Fruit fly (Drosophila melanogaster) whole organism, embryonic: ENCODE data around the gene mRpL16.

Experiments used
- Aef1 ChIP-seq: fragments of 200-800 bp; sonication (Bioruptor generic); IDR thresholded peaks from 3 replicates; pipeline ENCODE4 v1.3.6; 2022; ENCODE audit warnings: missing biosample characterization, missing genetic modification characterization
- Bdp1 ChIP-seq: fragments of 200-800 bp; sonication (Bioruptor generic); optimal IDR thresholded peaks from 3 replicates; lab custom pipeline; 2016; ENCODE audit warnings: missing biosample characterization, missing genetic modification characterization
- Bgb ChIP-seq: fragments of 200-800 bp; sonication (Bioruptor generic); IDR thresholded peaks from 2 replicates; pipeline ENCODE4 v1.3.6; 2022; ENCODE audit warnings: missing biosample characterization, missing genetic modification characterization; ENCODE audit not compliant: partially characterized antibody
- Blimp-1 ChIP-seq: fragments of 200-800 bp; sonication (Bioruptor generic); optimal IDR thresholded peaks from 3 replicates; lab custom pipeline; 2018; ENCODE audit warnings: missing biosample characterization, missing genetic modification characterization, mild to moderate bottlenecking, moderate library complexity, missing genetic modification reagents
- CG11504 ChIP-seq: fragments of 200-800 bp; sonication (Bioruptor generic); optimal IDR thresholded peaks from 3 replicates; lab custom pipeline; 2019; ENCODE audit warnings: missing biosample characterization, mild to moderate bottlenecking, missing genetic modification characterization, moderate library complexity
- CG12071 ChIP-seq: fragments of 200-800 bp; sonication (Bioruptor generic); optimal IDR thresholded peaks from 3 replicates; lab custom pipeline; 2018; ENCODE audit warnings: missing biosample characterization, mild to moderate bottlenecking, missing genetic modification characterization
- CG12104 ChIP-seq: fragments of 200-800 bp; sonication (Bioruptor generic); optimal IDR thresholded peaks from 3 replicates; lab custom pipeline; 2016; ENCODE audit warnings: missing biosample characterization, missing genetic modification characterization
- CG12155 ChIP-seq: fragments of 200-800 bp; sonication (Bioruptor generic); optimal IDR thresholded peaks from 3 replicates; lab custom pipeline; 2016; ENCODE audit warnings: missing biosample characterization, missing genetic modification characterization
- CG14014 ChIP-seq: fragments of 200-800 bp; sonication (Bioruptor generic); IDR thresholded peaks from 2 replicates; pipeline ENCODE4 v1.3.6; 2022; ENCODE audit warnings: missing biosample characterization, missing genetic modification characterization
- CG17568 ChIP-seq: fragments of 200-800 bp; sonication (Bioruptor generic); optimal IDR thresholded peaks from 2 replicates; lab custom pipeline; 2018; ENCODE audit warnings: missing biosample characterization, mild to moderate bottlenecking, missing genetic modification characterization, moderate library complexity
- CG2129 ChIP-seq: fragments of 200-800 bp; sonication (Bioruptor generic); IDR thresholded peaks from 2 replicates; pipeline ENCODE4 v1.3.6; 2022; ENCODE audit warnings: missing biosample characterization, missing genetic modification characterization; ENCODE audit not compliant: partially characterized antibody
- CG2202 ChIP-seq: fragments of 200-800 bp; sonication (Bioruptor generic); optimal IDR thresholded peaks from 2 replicates; lab custom pipeline; 2018; ENCODE audit warnings: missing biosample characterization, mild to moderate bottlenecking, missing genetic modification characterization
- CG33557 ChIP-seq: fragments of 200-800 bp; sonication (Bioruptor generic); optimal IDR thresholded peaks from 2 replicates; lab custom pipeline; 2019; ENCODE audit warnings: missing biosample characterization, mild to moderate bottlenecking, missing genetic modification characterization, moderate library complexity
- CG4404 ChIP-seq: fragments of 200-800 bp; sonication (Bioruptor generic); IDR thresholded peaks from 2 replicates; pipeline ENCODE4 v1.3.6; 2022; ENCODE audit warnings: missing biosample characterization, missing genetic modification characterization
- CG5180 ChIP-seq: fragments of 200-800 bp; sonication (Bioruptor generic); optimal IDR thresholded peaks from 3 replicates; lab custom pipeline; 2017; ENCODE audit warnings: missing biosample characterization, missing genetic modification characterization, mild to moderate bottlenecking, moderate library complexity, missing genetic modification reagents
- CG8089 ChIP-seq: fragments of 200-800 bp; sonication (Bioruptor generic); optimal IDR thresholded peaks from 3 replicates; lab custom pipeline; 2016; ENCODE audit warnings: missing biosample characterization, missing genetic modification characterization
- CG9215 ChIP-seq: fragments of 200-800 bp; sonication (Bioruptor generic); IDR thresholded peaks from 2 replicates; pipeline ENCODE4 v1.3.6; 2022; ENCODE audit warnings: missing biosample characterization, missing genetic modification characterization
- CG9817 ChIP-seq: fragments of 200-800 bp; sonication (Bioruptor generic); optimal IDR thresholded peaks from 2 replicates; lab custom pipeline; 2018; ENCODE audit warnings: missing biosample characterization, mild to moderate bottlenecking, missing genetic modification characterization, moderate library complexity
- CG9932 ChIP-seq: fragments of 200-800 bp; sonication (Bioruptor generic); IDR thresholded peaks from 2 replicates; pipeline ENCODE4 v1.3.6; 2022; ENCODE audit warnings: missing biosample characterization, missing genetic modification characterization
- CHES-1-like ChIP-seq: fragments of 200-800 bp; sonication (Bioruptor generic); optimal IDR thresholded peaks from 2 replicates; lab custom pipeline; 2016; ENCODE audit warnings: missing biosample characterization, missing genetic modification characterization
- Dp ChIP-seq: fragments of 200-800 bp; sonication (Bioruptor generic); optimal IDR thresholded peaks from 2 replicates; lab custom pipeline; 2018; ENCODE audit warnings: missing biosample characterization, mild to moderate bottlenecking, missing genetic modification characterization, moderate library complexity
- Elba2 ChIP-seq: fragments of 200-800 bp; sonication (Bioruptor generic); optimal IDR thresholded peaks from 3 replicates; lab custom pipeline; 2016; ENCODE audit warnings: missing biosample characterization, missing genetic modification characterization
- Fer3 ChIP-seq: fragments of 200-800 bp; sonication (Bioruptor generic); optimal IDR thresholded peaks from 2 replicates; lab custom pipeline; 2018; ENCODE audit warnings: missing biosample characterization, mild to moderate bottlenecking, missing genetic modification characterization, moderate library complexity
- HLH4C ChIP-seq: fragments of 200-800 bp; sonication (Bioruptor generic); IDR thresholded peaks from 3 replicates; pipeline ENCODE4 v1.3.6; 2022; ENCODE audit warnings: missing biosample characterization, missing genetic modification characterization; ENCODE audit not compliant: partially characterized antibody
- Hr51 ChIP-seq, 2 experiments: fragments of 200-800 bp; sonication (Bioruptor generic); optimal IDR thresholded peaks; 2 replicates in 1 of 2; 3 replicates in 1 of 2; lab custom pipeline; 2016 to 2018; ENCODE audit warnings: missing biosample characterization in 2 of 2, missing genetic modification characterization in 2 of 2, mild to moderate bottlenecking in 1 of 2, moderate library complexity in 1 of 2
- Mrtf ChIP-seq: fragments of 200-800 bp; sonication (Bioruptor generic); IDR thresholded peaks from 3 replicates; pipeline ENCODE4 v1.3.6; 2022; ENCODE audit warnings: missing biosample characterization, missing genetic modification characterization
- Oli ChIP-seq: fragments of 200-800 bp; sonication (Bioruptor generic); optimal IDR thresholded peaks from 2 replicates; lab custom pipeline; 2018; ENCODE audit warnings: missing biosample characterization, mild to moderate bottlenecking, missing genetic modification characterization, moderate library complexity
- Stat92E ChIP-seq, 3 experiments: fragments of >200 bp in 2 of 3; fragments of 200-800 bp in 1 of 3; sonication (Bioruptor generic) in 1 of 3; optimal IDR thresholded peaks; 2 replicates each; lab custom pipeline; 2017 to 2019; ENCODE audit warnings: missing biosample characterization in 3 of 3, missing genetic modification characterization in 3 of 3, mild to moderate bottlenecking in 1 of 3, moderate library complexity in 1 of 3
- abd-A ChIP-seq: fragments of 200-800 bp; sonication (Bioruptor generic); optimal IDR thresholded peaks from 3 replicates; lab custom pipeline; 2019; ENCODE audit warnings: missing biosample characterization, mild to moderate bottlenecking, missing genetic modification characterization, moderate library complexity
- ase ChIP-seq: fragments of 200-800 bp; sonication (Bioruptor generic); IDR thresholded peaks from 3 replicates; pipeline ENCODE4 v1.3.6; 2022; ENCODE audit warnings: missing biosample characterization, missing genetic modification characterization
- chm ChIP-seq: fragments of 200-800 bp; sonication (Bioruptor generic); IDR thresholded peaks from 2 replicates; pipeline ENCODE4 v1.3.6; 2022; ENCODE audit warnings: missing biosample characterization, missing genetic modification characterization
- ci ChIP-seq: fragments of 200-800 bp; sonication (Bioruptor generic); IDR thresholded peaks from 3 replicates; pipeline ENCODE4 v1.3.6; 2022; ENCODE audit warnings: missing biosample characterization, missing genetic modification characterization
- dysf ChIP-seq: fragments of 200-800 bp; sonication (Bioruptor generic); IDR thresholded peaks from 3 replicates; pipeline ENCODE4 v1.3.6; 2022; ENCODE audit warnings: missing biosample characterization, missing genetic modification characterization
- fd3F ChIP-seq: fragments of 200-800 bp; sonication (Bioruptor generic); optimal IDR thresholded peaks from 2 replicates; lab custom pipeline; 2018; ENCODE audit warnings: missing biosample characterization, mild to moderate bottlenecking, missing genetic modification characterization, moderate library complexity
- gcm ChIP-seq: fragments of 200-800 bp; sonication (Bioruptor generic); optimal IDR thresholded peaks from 2 replicates; lab custom pipeline; 2019; ENCODE audit warnings: missing biosample characterization, mild to moderate bottlenecking, missing genetic modification characterization, moderate library complexity
- gt ChIP-seq: fragments of 200-800 bp; sonication (Bioruptor generic); IDR thresholded peaks from 2 replicates; pipeline ENCODE4 v1.3.6; 2022; ENCODE audit warnings: missing biosample characterization, missing genetic modification characterization
- jing ChIP-seq: fragments of 200-800 bp; sonication (Bioruptor generic); optimal IDR thresholded peaks from 2 replicates; lab custom pipeline; 2018; ENCODE audit warnings: missing biosample characterization, mild to moderate bottlenecking, missing genetic modification characterization
- kah ChIP-seq: fragments of 200-800 bp; sonication (Bioruptor generic); optimal IDR thresholded peaks from 2 replicates; lab custom pipeline; 2018; ENCODE audit warnings: missing biosample characterization, mild to moderate bottlenecking, missing genetic modification characterization
- lola ChIP-seq, 3 experiments: fragments of >200 bp in 2 of 3; fragments of 200-800 bp in 1 of 3; sonication (Bioruptor generic) in 1 of 3; optimal IDR thresholded peaks; 2 replicates each; lab custom pipeline; 2017 to 2019; ENCODE audit warnings: missing biosample characterization in 3 of 3, missing genetic modification characterization in 3 of 3, mild to moderate bottlenecking in 1 of 3, moderate library complexity in 1 of 3
- lov ChIP-seq, 2 experiments: fragments of 200-800 bp in 1 of 2; fragments of >200 bp in 1 of 2; sonication (Bioruptor generic) in 1 of 2; IDR thresholded peaks in 1 of 2; optimal IDR thresholded peaks in 1 of 2; 2 replicates in 1 of 2; 3 replicates in 1 of 2; pipeline versions ENCODE4 v1.3.6 to Lab custom; 2017 to 2022; ENCODE audit warnings: missing biosample characterization in 1 of 2, missing genetic modification characterization in 1 of 2
- maf-S ChIP-seq: fragments of 200-800 bp; sonication (Bioruptor generic); optimal IDR thresholded peaks from 2 replicates; lab custom pipeline; 2016; ENCODE audit warnings: missing biosample characterization, missing genetic modification characterization
- pan ChIP-seq, 4 experiments: fragments of >200 bp in 3 of 4; fragments of 200-800 bp in 1 of 4; sonication (Bioruptor generic) in 1 of 4; optimal IDR thresholded peaks in 3 of 4; IDR thresholded peaks in 1 of 4; 2 replicates each; pipeline versions ENCODE4 v1.3.6 to Lab custom; 2017 to 2022; ENCODE audit warnings: missing biosample characterization in 2 of 4, missing genetic modification characterization in 2 of 4, mixed read lengths in 1 of 4
- repo ChIP-seq: fragments of 200-800 bp; sonication (Bioruptor generic); optimal IDR thresholded peaks from 2 replicates; lab custom pipeline; 2016; ENCODE audit warnings: missing biosample characterization, missing genetic modification characterization
- sisA ChIP-seq: fragments of 200-800 bp; sonication (Bioruptor generic); IDR thresholded peaks from 2 replicates; pipeline ENCODE4 v1.3.6; 2022; ENCODE audit warnings: missing biosample characterization, missing genetic modification characterization
- tap ChIP-seq: fragments of 200-800 bp; optimal IDR thresholded peaks from 3 replicates; lab custom pipeline; 2019; ENCODE audit warnings: missing biosample characterization, mild to moderate bottlenecking, missing genetic modification characterization, moderate library complexity
- tgo ChIP-seq: fragments of 200-800 bp; sonication (Bioruptor generic); IDR thresholded peaks from 3 replicates; pipeline ENCODE4 v1.3.6; 2022; ENCODE audit warnings: missing biosample characterization, missing genetic modification characterization
- unpg ChIP-seq: fragments of 200-800 bp; sonication (Bioruptor generic); optimal IDR thresholded peaks from 3 replicates; lab custom pipeline; 2018; ENCODE audit warnings: missing biosample characterization, mild to moderate bottlenecking, missing genetic modification characterization, moderate library complexity

mRpL16 gene

dm6 chrX:1877107-1877736 lies 12.8 kb upstream of the mRpL16 start, which contains the start of the genes CG14817 and CG14805 (continued):
- TF ChIP-seq Hr51 (GFP tag; optimal IDR thresholded peaks at IDR 0.05; lab: Kevin White, UChicago) (peak in 1 of 2 experiments; percentile 12), sisA (no peak), Bgb (peak; percentile 60; the same call in 1 of the 2 replicates), CG5180 (no peak), gcm (peak; percentile 79), kah (GFP tag; lab: Kevin White, UChicago) (peak; percentile 74), unpg (GFP tag; lab: Kevin White, UChicago) (peak; percentile 80), Oli (peak; percentile 45), lov (optimal IDR thresholded peaks at IDR 0.05; lab: Kevin White, UChicago) (no peak), lov (GFP tag; IDR thresholded peaks at IDR 0.05; lab: Robert Waterston, UW) (peak; percentile 71; the same call in 1 of the 3 replicates), CG12071 (GFP tag; lab: Kevin White, UChicago) (peak; percentile 83), ci (GFP tag; lab: Robert Waterston, UW) (peak; percentile 91), CG2202 (peak; percentile 65), CG4404 (GFP tag; lab: Robert Waterston, UW) (no peak), CG8089 (GFP tag; lab: Kevin White, UChicago) (no peak), Mrtf (GFP tag; lab: Robert Waterston, UW) (0 out of 3 replicates have a peak, but pooled peaks have one; percentile 8), CHES-1-like (GFP tag; lab: Kevin White, UChicago) (peak; percentile 41), dysf (GFP tag; lab: Robert Waterston, UW) (peak; percentile 53; the same call in 1 of the 3 replicates), Fer3 (tag; lab: Kevin White, UChicago) (peak; percentile 76), CG2129 (GFP tag; lab: Robert Waterston, UW) (no peak), Dp (GFP tag; lab: Kevin White, UChicago) (peak; percentile 27), Blimp-1 (GFP tag; lab: Kevin White, UChicago) (no peak), Elba2 (no peak), pan (optimal IDR thresholded peaks at IDR 0.05; lab: Kevin White, UChicago) (no peak), pan (GFP tag; optimal IDR thresholded peaks at IDR 0.05 in 1 of 2, IDR thresholded peaks at IDR 0.05 in 1 of 2) (peak in 1 of 2 experiments; percentile 56), ase (GFP tag; lab: Robert Waterston, UW) (no peak), CG17568 (GFP tag; lab: Kevin White, UChicago) (no peak), CG12155 (GFP tag; lab: Kevin White, UChicago) (no peak), fd3F (GFP tag; lab: Kevin White, UChicago) (peak; percentile 53), CG9817 (tag; lab: Kevin White, UChicago) (peak; percentile 54), lola (GFP tag; optimal IDR thresholded peaks at IDR 0.05; lab: Kevin White, UChicago) (peak in 1 of 3 experiments; percentile 20), CG14014 (GFP tag; lab: Robert Waterston, UW) (peak; percentile 22; the same call in 1 of the 2 replicates), gt (GFP tag; lab: Robert Waterston, UW) (no peak), maf-S (no peak), jing (GFP tag; lab: Kevin White, UChicago) (no peak), CG12104 (GFP tag; lab: Kevin White, UChicago) (peak; percentile 57), CG9932 (GFP tag; lab: Robert Waterston, UW) (no peak; the same call in 1 of the 2 replicates), chm (GFP tag; lab: Robert Waterston, UW) (peak; percentile 85), CG11504 (tag; lab: Kevin White, UChicago) (no peak), Bdp1 (GFP tag; lab: Kevin White, UChicago) (peak; percentile 18), Aef1 (GFP tag; lab: Robert Waterston, UW) (no peak), abd-A (no peak), CG9215 (GFP tag; lab: Robert Waterston, UW) (no peak), HLH4C (peak; percentile 45; the same call in 2 of the 3 replicates), CG33557 (GFP tag; lab: Kevin White, UChicago) (peak; percentile 70), repo (GFP tag; lab: Kevin White, UChicago) (peak; percentile 11), tap (tag; lab: Kevin White, UChicago) (peak; percentile 69), Stat92E (GFP tag; optimal IDR thresholded peaks at IDR 0.05; lab: Kevin White, UChicago) (no peak), tgo (GFP tag; lab: Robert Waterston, UW) (peak; percentile 48; the same call in 1 of the 3 replicates)
